Worm (Caenorhabditis elegans) whole organism, midembryonic: Measurements from ENCODE around the gene Y56A3A.28.

Experiments
- T22C8.4 ChIP-seq: fragments of 200-800 bp; sonication (Bioruptor generic); IDR thresholded peaks from 2 replicates; pipeline ENCODE4 v1.3.6; 2022; ENCODE audit warnings: missing genetic modification characterization, missing compliant biosample characterization
- med-1 ChIP-seq: sonication (generic microtip); optimal IDR thresholded peaks from 2 replicates; lab custom pipeline; 2017; ENCODE audit warnings: missing genetic modification characterization, mild to moderate bottlenecking, missing compliant biosample characterization, antibody characterized with exemption, missing genetic modification reagents; ENCODE audit not compliant: insufficient read depth
- ref-1 ChIP-seq: fragments of 200-800 bp; sonication (Bioruptor generic); conservative IDR thresholded peaks from 2 replicates; pipeline ENCODE4 v1.3.6; 2022; ENCODE audit warnings: missing genetic modification reagents, missing genetic modification characterization, missing compliant biosample characterization

- TF ChIP-seq med-1 (GFP tag; lab: Kevin White, UChicago) (no peak), ref-1 (GFP tag; lab: Robert Waterston, UW) (no peak), T22C8.4 (GFP tag; lab: Robert Waterston, UW) (no peak)
Measured at ce11 chrIII:12020074-12020602, 49.0 kb upstream of the Y56A3A.28 start, which contains the start of gene brp-1.
